Worm (Caenorhabditis elegans) whole organism, early embryonic: ENCODE measurements around the gene alr-1.

Experiments used
- B0310.2 ChIP-seq: sonication (generic microtip); optimal IDR thresholded peaks from 2 replicates; lab custom pipeline; 2016; ENCODE audit warnings: mild to moderate bottlenecking, missing genetic modification characterization, missing compliant biosample characterization
- F13C5.2 ChIP-seq: sonication (generic microtip); optimal IDR thresholded peaks from 2 replicates; lab custom pipeline; 2017; ENCODE audit warnings: mild to moderate bottlenecking, missing genetic modification characterization, inconsistent platforms, missing compliant biosample characterization
- ama-1 ChIP-seq: fragments of 150-350 bp; optimal IDR thresholded peaks from 2 replicates; lab custom pipeline; 2014
- ceh-13 ChIP-seq: fragments of 200-800 bp; sonication (Bioruptor generic); optimal IDR thresholded peaks from 2 replicates; lab custom pipeline; 2018; ENCODE audit warnings: mild to moderate bottlenecking, missing genetic modification characterization, missing compliant biosample characterization
- ceh-36 ChIP-seq: sonication (generic microtip); optimal IDR thresholded peaks from 2 replicates; lab custom pipeline; 2016; ENCODE audit warnings: missing genetic modification characterization, inconsistent platforms, missing compliant biosample characterization
- flt-1 ChIP-seq: fragments of 200-800 bp; sonication (Bioruptor generic); IDR thresholded peaks from 2 replicates; pipeline ENCODE4 v1.3.6; 2022; ENCODE audit warnings: missing genetic modification characterization, missing compliant biosample characterization
- hmg-4 ChIP-seq: fragments of 200-800 bp; sonication (Bioruptor generic); optimal IDR thresholded peaks from 2 replicates; lab custom pipeline; 2018; ENCODE audit warnings: mild to moderate bottlenecking, missing genetic modification characterization, missing compliant biosample characterization
- hnd-1 ChIP-seq: sonication (generic microtip); optimal IDR thresholded peaks from 2 replicates; lab custom pipeline; 2016; ENCODE audit warnings: missing genetic modification characterization, missing compliant biosample characterization
- scrt-1 ChIP-seq: fragments of 200-800 bp; sonication (Bioruptor generic); IDR thresholded peaks from 2 replicates; pipeline ENCODE4 v1.3.6; 2022; ENCODE audit warnings: missing genetic modification characterization, missing compliant biosample characterization
- sea-1 ChIP-seq: fragments of 200-800 bp; sonication (Bioruptor generic); conservative IDR thresholded peaks from 2 replicates; pipeline ENCODE4 v1.3.6; 2022; ENCODE audit warnings: missing genetic modification characterization, missing compliant biosample characterization
- tbx-37 ChIP-seq: fragments of 200-800 bp; sonication (Bioruptor generic); conservative IDR thresholded peaks from 2 replicates; pipeline ENCODE4 v1.3.6; 2022; ENCODE audit warnings: missing genetic modification reagents, missing genetic modification characterization, missing compliant biosample characterization

ce11 chrX:11116723-11117122 lies 8.7 kb downstream of the alr-1 start, which contains the start of gene nlp-66:
- TF ChIP-seq flt-1 (GFP tag; lab: Robert Waterston, UW) (no peak), tbx-37 (GFP tag; lab: Robert Waterston, UW) (no peak), ceh-13 (GFP tag; lab: Kevin White, UChicago) (no peak), sea-1 (GFP tag; lab: Robert Waterston, UW) (no peak), B0310.2 (tag; lab: Kevin White, UChicago) (no peak), hmg-4 (GFP tag; lab: Kevin White, UChicago) (no peak), F13C5.2 (tag; lab: Kevin White, UChicago) (no peak), ceh-36 (tag; lab: Kevin White, UChicago) (no peak), hnd-1 (tag; lab: Kevin White, UChicago) (no peak), ama-1 (no peak), scrt-1 (GFP tag; lab: Robert Waterston, UW) (no peak)
